Fruit fly (Drosophila melanogaster): Measurements from ENCODE around the gene Rhau.

DNA sequence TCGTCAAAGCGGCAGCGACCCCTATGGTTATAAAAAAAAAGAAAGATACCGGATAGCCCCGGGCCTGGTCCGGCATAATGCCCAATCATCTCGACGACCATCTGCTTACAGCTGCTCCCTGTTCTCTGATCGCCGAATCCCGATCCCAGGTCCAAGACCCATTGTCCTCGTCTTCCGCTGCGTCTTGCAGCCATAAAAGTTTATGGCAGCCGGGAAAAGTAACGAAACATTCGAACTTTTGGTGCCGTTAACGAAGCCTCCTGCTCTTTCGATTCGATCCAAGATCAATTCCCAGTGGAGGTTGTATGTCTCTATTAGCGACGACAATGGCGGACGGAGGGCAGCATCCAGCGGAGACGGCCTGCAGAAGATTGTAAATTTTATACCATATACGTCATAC, 27.5 kb upstream of the Rhau start:
- TF ChIP-seq psq (optimal IDR thresholded peaks at IDR 0.05): no peak
- TF ChIP-seq usp (GFP tag; optimal IDR thresholded peaks at IDR 0.05): no peak
- no peak for TF ChIP-seq Dll (optimal IDR thresholded peaks at IDR 0.05)
- TF ChIP-seq CG8478 (optimal IDR thresholded peaks at IDR 0.05): no peak
- no peak for TF ChIP-seq pan (optimal IDR thresholded peaks at IDR 0.05)
- no peak for TF ChIP-seq EcR (GFP tag; optimal IDR thresholded peaks at IDR 0.05)
